Worm (Caenorhabditis elegans): ENCODE data around the gene sre-50.
A peak's percentile ranks its signal among the peaks of the same experiment; 100 is the strongest.

Gene sre-50

DNA sequence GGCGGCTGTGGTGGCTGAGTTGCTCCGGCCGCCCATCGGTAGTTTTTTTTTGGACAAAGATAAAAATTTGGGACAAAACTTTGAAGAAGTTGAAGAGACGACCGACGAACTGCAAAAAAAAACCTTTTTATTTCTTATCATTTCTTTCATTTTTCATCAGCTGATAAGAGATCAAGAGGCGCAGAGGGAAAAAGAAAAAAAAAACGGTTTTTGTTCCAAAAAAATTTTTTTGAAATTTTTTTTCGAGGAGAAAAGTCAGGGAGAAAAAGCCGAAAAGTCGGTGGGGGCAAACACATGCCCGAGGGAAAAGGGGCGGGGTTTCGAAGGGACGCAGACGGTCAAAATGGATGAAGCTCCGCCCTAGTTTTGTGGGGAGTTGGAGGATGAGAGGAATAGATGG is 48.8 kb downstream of the sre-50 start, which contains the start of gene ras-1:
TSS of gene ras-1 (minus strand) at position 129 of the 400 bp plus-strand sequence.
- TF ChIP-seq eor-1 (tag; optimal IDR thresholded peaks at IDR 0.05) (no peak), pha-4 (tag; optimal IDR thresholded peaks at IDR 0.05) (peak; percentile 41), elt-2 (tag; optimal IDR thresholded peaks at IDR 0.05) (peak; percentile 51), nfya-1 (tag; optimal IDR thresholded peaks at IDR 0.05; ENCODE audit: insufficient read depth) (peak; percentile 26)

- TF ChIP-seq tbx-2 (tag; optimal IDR thresholded peaks at IDR 0.05) (no peak), pqm-1 (tag; optimal IDR thresholded peaks at IDR 0.05) (no peak), ceh-28 (tag; optimal IDR thresholded peaks at IDR 0.05) (no peak), elt-2 (tag; optimal IDR thresholded peaks at IDR 0.05) (no peak), lin-15B (tag; optimal IDR thresholded peaks at IDR 0.05) (no peak), nhr-43 (tag; optimal IDR thresholded peaks at IDR 0.05; ENCODE audit: poor library complexity, severe bottlenecking) (no peak), eor-1 (tag; optimal IDR thresholded peaks at IDR 0.05) (no peak), skn-1 (tag; optimal IDR thresholded peaks at IDR 0.05) (no peak), aly-2 (tag; optimal IDR thresholded peaks at IDR 0.05) (no peak), ama-1 (optimal IDR thresholded peaks at IDR 0.05) (no peak), fkh-10 (GFP tag; optimal IDR thresholded peaks at IDR 0.05) (no peak), egl-27 (tag; optimal IDR thresholded peaks at IDR 0.05) (no peak), fos-1 (tag; optimal IDR thresholded peaks at IDR 0.05) (no peak), zag-1 (tag; optimal IDR thresholded peaks at IDR 0.05) (no peak)
Observed at ce11 chrII:12353104-12353503, 49.8 kb downstream of the sre-50 start.

DNA sequence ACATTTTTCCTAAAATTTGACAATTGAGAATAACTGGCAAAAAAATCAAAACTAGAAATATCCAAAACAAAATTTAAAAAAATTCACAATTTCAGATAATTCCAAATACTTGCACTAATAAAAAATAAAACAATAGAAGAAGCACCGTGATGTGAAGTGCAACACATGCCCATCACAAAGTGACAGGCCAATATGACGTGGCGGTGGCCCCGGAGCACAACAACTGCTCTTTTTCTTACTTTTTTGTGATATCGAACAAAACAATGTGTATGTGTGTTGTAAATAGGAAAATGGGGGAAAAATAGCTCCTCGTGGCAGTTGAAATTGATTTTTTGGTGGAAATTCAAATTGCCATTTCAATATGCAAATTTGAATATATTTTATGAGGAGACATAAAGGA is 50.5 kb downstream of the sre-50 start:
- TF ChIP-seq pha-4 (tag; optimal IDR thresholded peaks at IDR 0.05) (no peak), skn-1 (tag; optimal IDR thresholded peaks at IDR 0.05) (no peak), tbx-2 (tag; optimal IDR thresholded peaks at IDR 0.05) (no peak), nfya-1 (tag; optimal IDR thresholded peaks at IDR 0.05; ENCODE audit: insufficient read depth) (no peak), daf-12 (tag; optimal IDR thresholded peaks at IDR 0.05) (no peak), elt-3 (tag; optimal IDR thresholded peaks at IDR 0.05) (no peak), nhr-23 (tag; optimal IDR thresholded peaks at IDR 0.05) (no peak), nhr-12 (tag; optimal IDR thresholded peaks at IDR 0.05) (no peak)

All from whole organism, L3 larva.